Worm (Caenorhabditis elegans) whole organism, late embryonic: ENCODE data around the gene clec-50.

ENCODE experiments used
- C08G9.2 ChIP-seq: sonication (generic microtip); optimal IDR thresholded peaks from 2 replicates; lab custom pipeline; 2016; ENCODE audit warnings: mild to moderate bottlenecking, missing genetic modification characterization, moderate library complexity, missing compliant biosample characterization
- C38D4.7 ChIP-seq: fragments of 200-800 bp; sonication (Bioruptor generic); optimal IDR thresholded peaks from 2 replicates; lab custom pipeline; 2018; ENCODE audit warnings: mild to moderate bottlenecking, missing genetic modification characterization, moderate library complexity, missing compliant biosample characterization
- F13H6.1 ChIP-seq: sonication (generic microtip); optimal IDR thresholded peaks from 2 replicates; lab custom pipeline; 2016; ENCODE audit warnings: missing genetic modification characterization, missing compliant biosample characterization
- Y22D7AL.16 ChIP-seq: sonication (generic microtip); optimal IDR thresholded peaks from 2 replicates; lab custom pipeline; 2016; ENCODE audit warnings: missing genetic modification characterization, missing compliant biosample characterization
- ahr-1 ChIP-seq: sonication (generic microtip); optimal IDR thresholded peaks from 2 replicates; lab custom pipeline; 2016; ENCODE audit warnings: missing genetic modification characterization, missing compliant biosample characterization
- ceh-14 ChIP-seq: sonication (generic microtip); optimal IDR thresholded peaks from 2 replicates; lab custom pipeline; 2016; ENCODE audit warnings: missing genotype, missing genetic modification characterization, missing compliant biosample characterization
- ceh-18 ChIP-seq: sonication (generic microtip); optimal IDR thresholded peaks from 2 replicates; lab custom pipeline; 2016; ENCODE audit warnings: missing genetic modification characterization, missing compliant biosample characterization
- ceh-19 ChIP-seq: fragments of 200-800 bp; sonication (Bioruptor generic); optimal IDR thresholded peaks from 2 replicates; lab custom pipeline; 2018; ENCODE audit warnings: mild to moderate bottlenecking, missing genetic modification characterization, missing compliant biosample characterization
- ceh-22 ChIP-seq: sonication (generic microtip); optimal IDR thresholded peaks from 2 replicates; lab custom pipeline; 2017; ENCODE audit warnings: missing biosample characterization, missing genetic modification characterization
- ceh-24 ChIP-seq: sonication (generic microtip); optimal IDR thresholded peaks from 2 replicates; lab custom pipeline; 2016; ENCODE audit warnings: mild to moderate bottlenecking, missing genetic modification characterization, missing compliant biosample characterization
- ceh-30 ChIP-seq: fragments of 150-350 bp; optimal IDR thresholded peaks from 2 replicates; lab custom pipeline; 2014; ENCODE audit warnings: missing biosample characterization, missing genetic modification characterization
- ceh-31 ChIP-seq: sonication (generic microtip); optimal IDR thresholded peaks from 2 replicates; lab custom pipeline; 2016; ENCODE audit warnings: missing genetic modification characterization, missing compliant biosample characterization
- ceh-34 ChIP-seq: sonication (generic microtip); optimal IDR thresholded peaks from 2 replicates; lab custom pipeline; 2016; ENCODE audit warnings: mild to moderate bottlenecking, missing genetic modification characterization, missing compliant biosample characterization
- ceh-45 ChIP-seq: fragments of 200-800 bp; sonication (Bioruptor generic); IDR thresholded peaks from 2 replicates; pipeline ENCODE4 v1.3.6; 2022; ENCODE audit warnings: missing genetic modification reagents, missing genetic modification characterization, missing compliant biosample characterization
- ceh-6 ChIP-seq: fragments of 200-800 bp; sonication (Bioruptor generic); optimal IDR thresholded peaks from 2 replicates; lab custom pipeline; 2018; ENCODE audit warnings: mild to moderate bottlenecking, missing genetic modification characterization, missing compliant biosample characterization
- ceh-9 ChIP-seq: sonication (generic microtip); optimal IDR thresholded peaks from 2 replicates; lab custom pipeline; 2016; ENCODE audit warnings: mild to moderate bottlenecking, missing genetic modification characterization, inconsistent platforms, missing compliant biosample characterization
- dmd-4 ChIP-seq: sonication (generic microtip); optimal IDR thresholded peaks from 2 replicates; lab custom pipeline; 2016; ENCODE audit warnings: borderline replicate concordance, missing genetic modification characterization, missing compliant biosample characterization
- dve-1 ChIP-seq: sonication (generic microtip); optimal IDR thresholded peaks from 2 replicates; lab custom pipeline; 2017; ENCODE audit warnings: antibody characterized with exemption, mild to moderate bottlenecking, missing genetic modification characterization, missing compliant biosample characterization
- elt-2 ChIP-seq: sonication (generic microtip); optimal IDR thresholded peaks from 2 replicates; lab custom pipeline; 2016; ENCODE audit warnings: missing genetic modification reagents, missing genetic modification characterization, missing compliant biosample characterization
- ets-4 ChIP-seq: sonication (generic microtip); optimal IDR thresholded peaks from 2 replicates; lab custom pipeline; 2016; ENCODE audit warnings: missing genetic modification characterization, missing compliant biosample characterization
- fax-1 ChIP-seq: sonication (generic microtip); optimal IDR thresholded peaks from 2 replicates; lab custom pipeline; 2016; ENCODE audit warnings: missing genotype, missing genetic modification characterization, missing compliant biosample characterization
- fkh-6 ChIP-seq: sonication (generic microtip); optimal IDR thresholded peaks from 2 replicates; lab custom pipeline; 2016; ENCODE audit warnings: missing genetic modification characterization, missing compliant biosample characterization
- hlh-15 ChIP-seq: sonication (generic microtip); optimal IDR thresholded peaks from 2 replicates; lab custom pipeline; 2016; ENCODE audit warnings: missing genetic modification characterization, missing compliant biosample characterization
- hlh-6 ChIP-seq: sonication (generic microtip); optimal IDR thresholded peaks from 2 replicates; lab custom pipeline; 2016; ENCODE audit warnings: missing genotype, missing genetic modification characterization, missing compliant biosample characterization
- lim-6 ChIP-seq: sonication (generic microtip); optimal IDR thresholded peaks from 2 replicates; lab custom pipeline; 2016; ENCODE audit warnings: missing genetic modification characterization, missing compliant biosample characterization
- lin-11 ChIP-seq: fragments of 200-800 bp; sonication (Bioruptor generic); optimal IDR thresholded peaks from 2 replicates; lab custom pipeline; 2018; ENCODE audit warnings: mild to moderate bottlenecking, missing genetic modification characterization, missing compliant biosample characterization
- madf-2 ChIP-seq: sonication (generic microtip); optimal IDR thresholded peaks from 2 replicates; lab custom pipeline; 2017; ENCODE audit warnings: missing genetic modification characterization, missing compliant biosample characterization
- mec-3 ChIP-seq: sonication (generic microtip); optimal IDR thresholded peaks from 2 replicates; lab custom pipeline; 2016; ENCODE audit warnings: borderline replicate concordance, missing genetic modification characterization, missing compliant biosample characterization
- nfya-1 ChIP-seq: sonication (generic microtip); optimal IDR thresholded peaks from 2 replicates; lab custom pipeline; 2017; ENCODE audit warnings: missing genetic modification characterization, mild to moderate bottlenecking, missing compliant biosample characterization, antibody characterized with exemption, moderate library complexity
- nhr-11 ChIP-seq: fragments of 150-350 bp; optimal IDR thresholded peaks from 2 replicates; lab custom pipeline; 2014; ENCODE audit warnings: missing biosample characterization, missing genetic modification characterization
- nhr-232 ChIP-seq: sonication (generic microtip); optimal IDR thresholded peaks from 2 replicates; lab custom pipeline; 2016; ENCODE audit warnings: missing genetic modification characterization, missing compliant biosample characterization
- odd-2 ChIP-seq: sonication (generic microtip); optimal IDR thresholded peaks from 2 replicates; lab custom pipeline; 2017; ENCODE audit warnings: antibody characterized with exemption, mild to moderate bottlenecking, missing genetic modification characterization, missing compliant biosample characterization
- pax-1 ChIP-seq: fragments of 150-350 bp; optimal IDR thresholded peaks from 2 replicates; lab custom pipeline; 2014; ENCODE audit warnings: missing biosample characterization, missing genetic modification characterization
- pha-2 ChIP-seq: sonication (generic microtip); optimal IDR thresholded peaks from 2 replicates; lab custom pipeline; 2017; ENCODE audit warnings: mild to moderate bottlenecking, missing genetic modification characterization, missing compliant biosample characterization
- pha-4 ChIP-seq: fragments of 150-350 bp; optimal IDR thresholded peaks from 2 replicates; lab custom pipeline; 2018; ENCODE audit warnings: missing biosample characterization, missing genetic modification reagents, missing genetic modification characterization
- sdc-2 ChIP-seq: sonication (generic microtip); optimal IDR thresholded peaks from 2 replicates; lab custom pipeline; 2016; ENCODE audit warnings: missing genotype, missing genetic modification characterization, missing compliant biosample characterization
- sox-4 ChIP-seq: sonication (generic microtip); optimal IDR thresholded peaks from 2 replicates; lab custom pipeline; 2017; ENCODE audit warnings: mild to moderate bottlenecking, missing genetic modification characterization, inconsistent platforms, missing compliant biosample characterization
- tbx-2 ChIP-seq: sonication (generic microtip); optimal IDR thresholded peaks from 2 replicates; lab custom pipeline; 2016; ENCODE audit warnings: missing genetic modification characterization, missing compliant biosample characterization
- ttx-3 ChIP-seq: sonication (generic microtip); optimal IDR thresholded peaks from 2 replicates; lab custom pipeline; 2016; ENCODE audit warnings: missing genetic modification reagents, missing genetic modification characterization, missing compliant biosample characterization
- unc-42 ChIP-seq: sonication (generic microtip); optimal IDR thresholded peaks from 2 replicates; lab custom pipeline; 2016; ENCODE audit warnings: missing genotype, missing genetic modification characterization, missing compliant biosample characterization
- unc-55 ChIP-seq: sonication (generic microtip); optimal IDR thresholded peaks from 2 replicates; lab custom pipeline; 2017; ENCODE audit warnings: missing biosample characterization, missing genetic modification reagents, missing genetic modification characterization
- zip-5 ChIP-seq: sonication (generic microtip); optimal IDR thresholded peaks from 2 replicates; lab custom pipeline; 2016; ENCODE audit warnings: missing genetic modification characterization, missing compliant biosample characterization

clec-50 gene

ce11 chrV:19755260-19755659 lies at the start of gene clec-50:
Gene clec-50 (minus strand): TSS chrV:19755368.
- TF ChIP-seq ceh-22 (no peak), ceh-31 (no peak), ets-4 (tag; lab: Kevin White, UChicago) (no peak), ceh-18 (tag; lab: Kevin White, UChicago) (no peak), zip-5 (tag; lab: Kevin White, UChicago) (no peak), ceh-6 (GFP tag; lab: Kevin White, UChicago) (no peak), ceh-24 (no peak), hlh-6 (tag; lab: Kevin White, UChicago) (no peak), fax-1 (tag; lab: Kevin White, UChicago) (no peak), unc-55 (GFP tag; lab: Kevin White, UChicago) (no peak), Y22D7AL.16 (no peak), ceh-9 (tag; lab: Kevin White, UChicago) (no peak), nfya-1 (tag; lab: Kevin White, UChicago) (no peak), F13H6.1 (no peak), pha-2 (no peak)

ce11 chrV:19802797-19803196 lies 47.6 kb upstream of the clec-50 start:
- TF ChIP-seq dve-1 (tag; lab: Kevin White, UChicago) (no peak), nhr-11 (tag; lab: Kevin White, UChicago) (no peak), mec-3 (tag; lab: Kevin White, UChicago) (no peak), ceh-30 (tag; lab: Kevin White, UChicago) (no peak), madf-2 (tag; lab: Kevin White, UChicago) (no peak), ahr-1 (tag; lab: Kevin White, UChicago) (no peak), pax-1 (tag; lab: Kevin White, UChicago) (no peak), ceh-31 (no peak), fkh-6 (tag; lab: Kevin White, UChicago) (no peak), lim-6 (tag; lab: Kevin White, UChicago) (no peak), elt-2 (no peak), sox-4 (tag; lab: Kevin White, UChicago) (no peak), pha-4 (tag; lab: Kevin White, UChicago) (no peak), ttx-3 (tag; lab: Kevin White, UChicago) (no peak), lin-11 (tag; lab: Kevin White, UChicago) (no peak), ceh-34 (tag; lab: Kevin White, UChicago) (no peak), C08G9.2 (tag; lab: Kevin White, UChicago) (no peak), ceh-22 (no peak), C38D4.7 (no peak), unc-42 (tag; lab: Kevin White, UChicago) (no peak)

DNA sequence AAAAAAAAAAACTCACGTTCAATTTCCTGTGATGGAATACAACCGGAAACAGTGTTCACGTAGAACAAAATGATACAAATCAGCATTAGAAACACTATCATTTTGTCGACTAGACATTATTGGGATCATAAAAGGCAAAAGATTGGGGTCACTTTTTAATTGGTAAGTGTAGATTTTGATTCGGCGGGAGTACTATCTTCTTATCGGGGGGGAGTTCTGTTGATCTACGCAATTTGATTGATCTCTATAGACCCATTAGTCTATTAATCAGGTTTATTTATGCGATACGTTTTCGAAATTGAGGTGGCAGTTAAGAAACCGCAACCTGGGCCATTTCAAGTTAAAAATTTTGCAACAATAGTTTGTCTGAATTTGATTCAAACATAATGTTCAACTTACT lies 45.9 kb upstream of the clec-50 start, which contains the start of gene Y116F11B.2:
Gene Y116F11B.2 (minus strand): TSS at position 101 of the 400 bp plus-strand sequence.
- TF ChIP-seq unc-55 (GFP tag; lab: Kevin White, UChicago) (no peak), nhr-232 (tag; lab: Kevin White, UChicago) (no peak), ceh-45 (GFP tag; lab: Robert Waterston, UW) (no peak), hlh-15 (no peak), elt-2 (no peak), odd-2 (no peak), sdc-2 (tag; lab: Kevin White, UChicago) (no peak), nhr-11 (tag; lab: Kevin White, UChicago) (no peak), ceh-24 (no peak), ceh-19 (no peak), ceh-14 (tag; lab: Kevin White, UChicago) (no peak), ahr-1 (tag; lab: Kevin White, UChicago) (no peak), lin-11 (tag; lab: Kevin White, UChicago) (no peak), ceh-34 (tag; lab: Kevin White, UChicago) (no peak), pha-4 (tag; lab: Kevin White, UChicago) (no peak), dmd-4 (no peak), tbx-2 (no peak)
